Worm (Caenorhabditis elegans) whole organism, L2 larva: ENCODE results near the gene B0035.21.

Source experiments
- alr-1 ChIP-seq: fragments of 150-350 bp; optimal IDR thresholded peaks from 2 replicates; lab custom pipeline; 2014; ENCODE audit warnings: missing biosample characterization, missing genetic modification characterization
- ama-1 ChIP-seq: fragments of 150-350 bp; optimal IDR thresholded peaks from 2 replicates; lab custom pipeline; 2018; ENCODE audit warnings: inconsistent platforms
- egl-27 ChIP-seq: sonication (generic microtip); optimal IDR thresholded peaks from 3 replicates; lab custom pipeline; 2017; ENCODE audit warnings: missing biosample characterization, missing genetic modification reagents, missing genetic modification characterization
- elt-3 ChIP-seq: sonication (generic microtip); optimal IDR thresholded peaks from 2 replicates; lab custom pipeline; 2017; ENCODE audit warnings: missing biosample characterization, missing genetic modification characterization
- lin-13 ChIP-seq: fragments of 150-350 bp; optimal IDR thresholded peaks from 2 replicates; lab custom pipeline; 2014; ENCODE audit warnings: missing biosample characterization, missing genetic modification reagents, missing genetic modification characterization
- nhr-12 ChIP-seq: fragments of 150-350 bp; optimal IDR thresholded peaks from 2 replicates; lab custom pipeline; 2014; ENCODE audit warnings: missing biosample characterization, missing genetic modification characterization

DNA sequence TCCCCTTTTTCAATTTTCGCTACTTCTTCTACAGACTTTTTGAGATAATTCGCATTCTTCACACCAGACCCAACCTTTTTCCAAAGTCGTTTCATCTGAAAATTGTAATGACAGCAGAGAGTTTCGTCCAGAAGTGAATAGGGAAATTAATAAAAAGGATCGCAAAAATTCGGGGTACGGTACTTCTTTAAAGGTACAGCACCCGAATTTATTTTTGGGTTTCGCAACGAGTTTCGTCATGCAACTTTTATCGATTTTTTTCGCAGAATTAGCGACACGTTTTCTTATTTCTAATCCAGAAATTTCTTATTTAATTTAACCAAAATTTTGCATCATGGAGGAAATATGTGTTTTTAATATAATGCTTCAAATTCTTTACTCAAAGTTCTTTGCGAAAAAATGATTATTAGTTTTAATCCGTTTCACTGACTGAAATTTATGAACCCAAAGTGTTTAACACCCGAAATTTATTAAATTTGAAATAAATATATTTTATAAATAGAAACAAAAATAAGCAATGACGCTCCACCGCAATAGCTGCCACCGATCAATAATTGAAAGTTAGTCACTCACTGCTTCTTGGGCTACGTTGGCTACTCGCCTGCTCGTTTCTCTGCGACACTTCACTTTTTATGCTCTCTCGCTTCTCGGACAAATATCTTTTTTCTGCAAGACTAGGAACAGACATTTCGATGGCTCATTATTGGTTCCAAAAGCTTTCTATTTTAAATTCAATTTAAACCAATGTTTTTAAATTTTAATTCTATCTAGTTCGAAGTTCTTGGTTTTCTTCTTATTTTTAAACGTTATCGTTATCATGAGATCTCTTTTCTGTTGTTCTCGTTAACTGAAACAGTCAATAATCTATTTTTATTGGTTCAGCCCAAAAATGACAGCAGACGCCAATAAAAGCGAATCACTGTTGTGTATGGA is 28.6 kb upstream of the B0035.21 start, which contains the start of the genes B0035.15 and dnj-1:
- TF ChIP-seq lin-13 (GFP tag; lab: Kevin White, UChicago) (no peak), ama-1 (lab: Kevin White, UChicago) (no peak), nhr-12 (no peak), alr-1 (tag; lab: Kevin White, UChicago) (no peak), elt-3 (tag; lab: Kevin White, UChicago) (no peak), egl-27 (tag; lab: Kevin White, UChicago) (no peak)
